Worm (Caenorhabditis elegans) whole organism, L4 larva: ENCODE results near the gene B0272.4.

Experiments used
- D1046.2 ChIP-seq: fragments of 200-800 bp; sonication (Bioruptor generic); IDR thresholded peaks from 2 replicates; pipeline ENCODE4 v1.3.6; 2022; ENCODE audit warnings: missing genetic modification characterization, missing compliant biosample characterization
- F10B5.3 ChIP-seq: sonication (generic microtip); optimal IDR thresholded peaks from 2 replicates; lab custom pipeline; 2016; ENCODE audit warnings: mild to moderate bottlenecking, missing genetic modification characterization, missing compliant biosample characterization
- F37D6.2 ChIP-seq: sonication (generic microtip); optimal IDR thresholded peaks from 2 replicates; lab custom pipeline; 2016; ENCODE audit warnings: mild to moderate bottlenecking, missing genetic modification characterization, missing compliant biosample characterization
- R02D3.7 ChIP-seq: fragments of 150-350 bp; sonication (generic microtip); optimal IDR thresholded peaks from 3 replicates; lab custom pipeline; 2014; ENCODE audit warnings: missing biosample characterization, missing genetic modification characterization
- T26A8.4 ChIP-seq: fragments of 200-800 bp; sonication (Bioruptor generic); IDR thresholded peaks from 2 replicates; pipeline ENCODE4 v1.3.6; 2022; ENCODE audit warnings: missing genetic modification characterization, missing compliant biosample characterization
- Y5F2A.4 ChIP-seq: fragments of 200-800 bp; sonication (Bioruptor generic); optimal IDR thresholded peaks from 2 replicates; lab custom pipeline; 2018; ENCODE audit warnings: mild to moderate bottlenecking, missing genetic modification characterization, missing compliant biosample characterization
- Y75B8A.6 ChIP-seq: fragments of 200-800 bp; sonication (Bioruptor generic); IDR thresholded peaks from 2 replicates; pipeline ENCODE4 v1.3.6; 2022; ENCODE audit warnings: missing genetic modification reagents, missing genetic modification characterization, missing compliant biosample characterization
- aha-1 ChIP-seq: fragments of 150-350 bp; peaks from one replicate; lab custom pipeline; 2014; ENCODE audit warnings: missing biosample characterization, missing genetic modification characterization
- ama-1 ChIP-seq: fragments of 150-350 bp; optimal IDR thresholded peaks from 2 replicates; lab custom pipeline; 2014; ENCODE audit warnings: inconsistent platforms, mixed read lengths
- attf-4 ChIP-seq: sonication (generic microtip); optimal IDR thresholded peaks from 3 replicates; lab custom pipeline; 2017; ENCODE audit warnings: missing biosample characterization, missing genetic modification characterization
- ceh-28 ChIP-seq: fragments of 150-350 bp; optimal IDR thresholded peaks from 2 replicates; lab custom pipeline; 2014; ENCODE audit warnings: missing biosample characterization, missing genetic modification reagents, missing genetic modification characterization
- ceh-62 ChIP-seq: sonication (generic microtip); optimal IDR thresholded peaks from 2 replicates; lab custom pipeline; 2017; ENCODE audit warnings: missing biosample characterization, missing genetic modification characterization
- ceh-82 ChIP-seq: sonication (generic microtip); optimal IDR thresholded peaks from 2 replicates; lab custom pipeline; 2017; ENCODE audit warnings: missing biosample characterization, missing genetic modification characterization
- cey-2 ChIP-seq: sonication (generic microtip); optimal IDR thresholded peaks from 3 replicates; lab custom pipeline; 2017; ENCODE audit warnings: missing genetic modification characterization, mild to moderate bottlenecking, missing compliant biosample characterization, antibody characterized with exemption, borderline replicate concordance; ENCODE audit not compliant: insufficient read depth
- daf-12 ChIP-seq: fragments of 150-350 bp; optimal IDR thresholded peaks from 2 replicates; lab custom pipeline; 2014; ENCODE audit warnings: missing biosample characterization, missing genetic modification reagents, missing genetic modification characterization
- dve-1 ChIP-seq: sonication (generic microtip); optimal IDR thresholded peaks from 2 replicates; lab custom pipeline; 2017; ENCODE audit warnings: antibody characterized with exemption, mild to moderate bottlenecking, missing genetic modification characterization, missing compliant biosample characterization; ENCODE audit not compliant: insufficient read depth
- egl-27 ChIP-seq: sonication (generic microtip); optimal IDR thresholded peaks from 3 replicates; lab custom pipeline; 2017; ENCODE audit warnings: missing biosample characterization, missing genetic modification reagents, missing genetic modification characterization
- egl-43 ChIP-seq: fragments of 200-800 bp; sonication (Bioruptor generic); IDR thresholded peaks from 2 replicates; pipeline ENCODE4 v1.3.6; 2022; ENCODE audit warnings: missing genetic modification reagents, missing genetic modification characterization, missing compliant biosample characterization
- fos-1 ChIP-seq: fragments of 150-350 bp; optimal IDR thresholded peaks from 2 replicates; lab custom pipeline; 2014; ENCODE audit warnings: missing biosample characterization, missing genetic modification characterization
- gei-8 ChIP-seq: fragments of 200-800 bp; sonication (Bioruptor generic); optimal IDR thresholded peaks from 2 replicates; lab custom pipeline; 2018; ENCODE audit warnings: mild to moderate bottlenecking, missing genetic modification characterization, missing compliant biosample characterization
- hif-1 ChIP-seq, 2 experiments: sonication (generic microtip); optimal IDR thresholded peaks; 2 replicates each; lab custom pipeline; 2016 to 2017; ENCODE audit warnings: missing compliant biosample characterization in 2 of 2, missing genetic modification characterization in 2 of 2, missing genetic modification reagents in 2 of 2, missing genotype in 2 of 2, mild to moderate bottlenecking in 1 of 2
- hlh-30 ChIP-seq: sonication (generic microtip); optimal IDR thresholded peaks from 2 replicates; lab custom pipeline; 2017; ENCODE audit warnings: antibody characterized with exemption, mild to moderate bottlenecking, missing genetic modification characterization, missing compliant biosample characterization; ENCODE audit not compliant: insufficient read depth
- hmg-1.1 ChIP-seq: fragments of 200-800 bp; sonication (Bioruptor generic); IDR thresholded peaks from 2 replicates; pipeline ENCODE4 v1.3.6; 2022; ENCODE audit warnings: missing genetic modification reagents, missing genetic modification characterization, missing compliant biosample characterization
- lin-1 ChIP-seq: fragments of 200-800 bp; sonication (Bioruptor generic); IDR thresholded peaks from 2 replicates; pipeline ENCODE4 v1.3.6; 2022; ENCODE audit warnings: missing genetic modification reagents, missing genetic modification characterization, missing compliant biosample characterization
- lir-3 ChIP-seq: sonication (generic microtip); optimal IDR thresholded peaks from 2 replicates; lab custom pipeline; 2016; ENCODE audit warnings: mild to moderate bottlenecking, missing genetic modification characterization, missing compliant biosample characterization
- lsy-2 ChIP-seq, 2 experiments: fragments of 150-350 bp in 1 of 2; sonication (generic microtip) in 1 of 2; optimal IDR thresholded peaks; 2 replicates each; lab custom pipeline; 2014 to 2017; ENCODE audit warnings: missing biosample characterization in 2 of 2, missing genetic modification characterization in 2 of 2
- madf-9 ChIP-seq: fragments of 200-800 bp; sonication (Bioruptor generic); conservative IDR thresholded peaks from 2 replicates; pipeline ENCODE4 v1.3.6; 2022; ENCODE audit warnings: missing genetic modification reagents, missing genetic modification characterization, missing compliant biosample characterization
- mdt-29 ChIP-seq: fragments of 200-800 bp; sonication (Bioruptor generic); IDR thresholded peaks from 2 replicates; pipeline ENCODE4 v1.3.6; 2022; ENCODE audit warnings: missing genetic modification reagents, missing genetic modification characterization, missing compliant biosample characterization
- mxl-2 ChIP-seq: fragments of 200-800 bp; sonication (Bioruptor generic); conservative IDR thresholded peaks from 2 replicates; pipeline ENCODE4 v1.3.6; 2022; ENCODE audit warnings: missing genetic modification reagents, missing genetic modification characterization, missing compliant biosample characterization
- mxl-3 ChIP-seq: fragments of 200-800 bp; sonication (Bioruptor generic); optimal IDR thresholded peaks from 2 replicates; lab custom pipeline; 2018; ENCODE audit warnings: mild to moderate bottlenecking, missing genetic modification characterization, missing compliant biosample characterization
- nhr-10 ChIP-seq: fragments of 150-350 bp; optimal IDR thresholded peaks from 2 replicates; lab custom pipeline; 2014; ENCODE audit warnings: missing biosample characterization, missing genetic modification characterization
- nhr-102 ChIP-seq: sonication (generic microtip); optimal IDR thresholded peaks from 2 replicates; lab custom pipeline; 2016; ENCODE audit warnings: mild to moderate bottlenecking, missing genetic modification characterization, moderate library complexity, missing compliant biosample characterization
- nhr-11 ChIP-seq: fragments of 150-350 bp; optimal IDR thresholded peaks from 2 replicates; lab custom pipeline; 2014; ENCODE audit warnings: missing biosample characterization, missing genetic modification characterization
- nhr-28 ChIP-seq: fragments of 150-350 bp; optimal IDR thresholded peaks from 2 replicates; lab custom pipeline; 2014; ENCODE audit warnings: missing biosample characterization, missing genetic modification characterization
- nhr-41 ChIP-seq: fragments of 200-800 bp; sonication (Bioruptor generic); IDR thresholded peaks from 2 replicates; pipeline ENCODE4 v1.3.6; 2022; ENCODE audit warnings: missing genetic modification reagents, missing genetic modification characterization, missing compliant biosample characterization
- nhr-42 ChIP-seq: fragments of 200-800 bp; sonication (Bioruptor generic); IDR thresholded peaks from 2 replicates; pipeline ENCODE4 v1.3.6; 2022; ENCODE audit warnings: missing genetic modification characterization, missing compliant biosample characterization
- nhr-76 ChIP-seq: fragments of 150-350 bp; optimal IDR thresholded peaks from 2 replicates; lab custom pipeline; 2014; ENCODE audit warnings: missing biosample characterization, missing genetic modification characterization
- nhr-77 ChIP-seq: fragments of 150-350 bp; optimal IDR thresholded peaks from 2 replicates; lab custom pipeline; 2014; ENCODE audit warnings: missing biosample characterization, missing genetic modification characterization
- pha-4 ChIP-seq, 2 experiments: fragments of 150-350 bp in 1 of 2; fragments of 200-800 bp in 1 of 2; sonication (Bioruptor generic) in 1 of 2; IDR thresholded peaks in 1 of 2; optimal IDR thresholded peaks in 1 of 2; 2 replicates each; pipeline versions ENCODE4 v1.3.6 to Lab custom; 2014 to 2022; ENCODE audit warnings: missing genetic modification characterization in 2 of 2, missing genetic modification reagents in 2 of 2, missing biosample characterization in 1 of 2, missing compliant biosample characterization in 1 of 2
- pqm-1 ChIP-seq: sonication (generic microtip); optimal IDR thresholded peaks from 2 replicates; lab custom pipeline; 2017; ENCODE audit warnings: missing biosample characterization, missing genetic modification characterization
- set-16 ChIP-seq: fragments of 200-800 bp; sonication (Bioruptor generic); IDR thresholded peaks from 2 replicates; pipeline ENCODE4 v1.3.6; 2022; ENCODE audit warnings: missing genetic modification reagents, missing genetic modification characterization, missing compliant biosample characterization
- skn-1 ChIP-seq: fragments of 150-350 bp; optimal IDR thresholded peaks from 2 replicates; lab custom pipeline; 2014; ENCODE audit warnings: missing biosample characterization, missing genetic modification characterization
- snpc-1.2 ChIP-seq: fragments of 200-800 bp; sonication (Bioruptor generic); IDR thresholded peaks from 2 replicates; pipeline ENCODE4 v1.3.6; 2022; ENCODE audit warnings: missing genetic modification reagents, missing genetic modification characterization, missing compliant biosample characterization
- snpc-4 ChIP-seq: fragments of 150-350 bp; optimal IDR thresholded peaks from 2 replicates; lab custom pipeline; 2014; ENCODE audit warnings: missing biosample characterization, missing genetic modification characterization
- spr-1 ChIP-seq: sonication (generic microtip); optimal IDR thresholded peaks from 2 replicates; lab custom pipeline; 2016; ENCODE audit warnings: mild to moderate bottlenecking, missing genetic modification characterization, missing compliant biosample characterization
- spr-3 ChIP-seq: fragments of 200-800 bp; sonication (Bioruptor generic); optimal IDR thresholded peaks from 2 replicates; lab custom pipeline; 2018; ENCODE audit warnings: mild to moderate bottlenecking, missing genetic modification characterization, missing compliant biosample characterization
- tag-97 ChIP-seq: fragments of 200-800 bp; sonication (Bioruptor generic); IDR thresholded peaks from 2 replicates; pipeline ENCODE4 v1.3.6; 2022; ENCODE audit warnings: missing genetic modification characterization, missing compliant biosample characterization
- unc-62 ChIP-seq, 3 experiments: fragments of 150-350 bp in 1 of 3; sonication (generic microtip); optimal IDR thresholded peaks in 2 of 3; peaks in 1 of 3; 1 replicate in 1 of 3; 2 replicates in 2 of 3; lab custom pipeline; 2014 to 2017; ENCODE audit warnings: missing biosample characterization in 3 of 3, missing genetic modification characterization in 3 of 3, missing genetic modification reagents in 3 of 3, missing genotype in 1 of 3
- zag-1 ChIP-seq: fragments of 150-350 bp; optimal IDR thresholded peaks from 2 replicates; lab custom pipeline; 2014; ENCODE audit warnings: missing biosample characterization, missing genetic modification characterization
- zfp-2 ChIP-seq: sonication (generic microtip); optimal IDR thresholded peaks from 2 replicates; lab custom pipeline; 2016; ENCODE audit warnings: mild to moderate bottlenecking, missing genetic modification characterization, missing compliant biosample characterization
- zip-11 ChIP-seq: fragments of 200-800 bp; sonication (Bioruptor generic); IDR thresholded peaks from 2 replicates; pipeline ENCODE4 v1.3.6; 2022; ENCODE audit warnings: missing genetic modification characterization, missing compliant biosample characterization
- zip-2 ChIP-seq: fragments of 150-350 bp; optimal IDR thresholded peaks from 2 replicates; lab custom pipeline; 2014; ENCODE audit warnings: missing biosample characterization, missing genetic modification characterization

The B0272.4 gene

ce11 chrX:9441512-9441911, 13.3 kb downstream of the B0272.4 start, which contains the start of gene memb-1 (continued):
- no peak for TF ChIP-seq daf-12 (tag; lab: Kevin White, UChicago)
- TF ChIP-seq nhr-102 (tag; lab: Kevin White, UChicago), result no peak
- no peak for TF ChIP-seq ceh-82 (tag; lab: Kevin White, UChicago)
- TF ChIP-seq lsy-2 (tag; optimal IDR thresholded peaks at IDR 0.05; lab: Kevin White, UChicago), result no peak
- no peak for TF ChIP-seq mxl-2 (GFP tag; lab: Robert Waterston, UW)
- no peak for TF ChIP-seq nhr-10 (tag; lab: Kevin White, UChicago)
- TF ChIP-seq nhr-41 (GFP tag; lab: Robert Waterston, UW), result no peak
- TF ChIP-seq nhr-77 (tag; lab: Kevin White, UChicago), result no peak
- no peak for TF ChIP-seq Y75B8A.6 (GFP tag; lab: Robert Waterston, UW)
- no peak for TF ChIP-seq Y5F2A.4 (GFP tag; lab: Kevin White, UChicago)
- TF ChIP-seq lin-1 (GFP tag; lab: Robert Waterston, UW), result no peak
- no peak for TF ChIP-seq egl-27
- no peak for TF ChIP-seq unc-62 (GFP tag; optimal IDR thresholded peaks at IDR 0.05 in 1 of 2; lab: Kevin White, UChicago)
- no peak for TF ChIP-seq unc-62 (tag; optimal IDR thresholded peaks at IDR 0.05; lab: Kevin White, UChicago)
- TF ChIP-seq zip-2 (tag; lab: Kevin White, UChicago), result no peak
- no peak for TF ChIP-seq snpc-4
- no peak for TF ChIP-seq tag-97 (GFP tag; lab: Robert Waterston, UW)
- no peak for TF ChIP-seq zip-11
- no peak for TF ChIP-seq F10B5.3 (tag; lab: Kevin White, UChicago)
- TF ChIP-seq hif-1 (tag; optimal IDR thresholded peaks at IDR 0.05; lab: Kevin White, UChicago), result peak in 1 of 2 experiments; percentile 39
- TF ChIP-seq lir-3, result no peak
- no peak for TF ChIP-seq snpc-1.2 (GFP tag; lab: Robert Waterston, UW)
- TF ChIP-seq D1046.2 (GFP tag; lab: Robert Waterston, UW), result no peak
- no peak for TF ChIP-seq ceh-62 (tag; lab: Kevin White, UChicago)
- no peak for TF ChIP-seq nhr-76 (tag; lab: Kevin White, UChicago)
- peak; percentile 70 for TF ChIP-seq dve-1 (tag; lab: Kevin White, UChicago)
- no peak for TF ChIP-seq zag-1 (tag; lab: Kevin White, UChicago)
- TF ChIP-seq zfp-2 (tag; lab: Kevin White, UChicago), result no peak
- TF ChIP-seq madf-9 (GFP tag; lab: Robert Waterston, UW), result no peak
- no peak for TF ChIP-seq ama-1 (lab: Kevin White, UChicago)
- no peak for TF ChIP-seq skn-1 (tag; lab: Kevin White, UChicago)
- TF ChIP-seq mdt-29 (GFP tag; lab: Robert Waterston, UW), result no peak
- TF ChIP-seq pqm-1 (tag; lab: Kevin White, UChicago), result peak; percentile 8
- no peak for TF ChIP-seq hmg-1.1 (GFP tag; lab: Robert Waterston, UW)
- no peak for TF ChIP-seq ceh-28 (tag; lab: Kevin White, UChicago)
- no peak for TF ChIP-seq spr-3 (GFP tag; lab: Kevin White, UChicago)
- TF ChIP-seq hlh-30 (tag; lab: Kevin White, UChicago), result peak; percentile 57
- no peak for TF ChIP-seq nhr-42 (GFP tag; lab: Robert Waterston, UW)
- TF ChIP-seq pha-4 (GFP tag; IDR thresholded peaks at IDR 0.05; lab: Robert Waterston, UW), result no peak
- TF ChIP-seq pha-4 (tag; optimal IDR thresholded peaks at IDR 0.05; lab: Kevin White, UChicago), result no peak
- peak; percentile 50 for TF ChIP-seq R02D3.7 (tag; lab: Kevin White, UChicago)
- no peak for TF ChIP-seq gei-8
- no peak for TF ChIP-seq set-16 (GFP tag; lab: Robert Waterston, UW)
- TF ChIP-seq spr-1 (tag; lab: Kevin White, UChicago), result no peak
- peak; percentile 68 for TF ChIP-seq nhr-28 (tag; lab: Kevin White, UChicago)
- no peak for TF ChIP-seq F37D6.2 (tag; lab: Kevin White, UChicago)
- no peak for TF ChIP-seq cey-2 (tag; lab: Kevin White, UChicago)
- TF ChIP-seq T26A8.4 (GFP tag; lab: Robert Waterston, UW), result no peak
- no peak for TF ChIP-seq egl-43
- TF ChIP-seq aha-1 (tag; lab: Kevin White, UChicago), result peak; percentile 90
- peak; percentile 38 for TF ChIP-seq nhr-11 (tag; lab: Kevin White, UChicago)
- TF ChIP-seq attf-4, result no peak
- no peak for TF ChIP-seq fos-1 (tag; lab: Kevin White, UChicago)
- TF ChIP-seq mxl-3 (GFP tag; lab: Kevin White, UChicago), result peak; percentile 47
